Fruit fly (Drosophila melanogaster): Measurements from ENCODE around the gene bif.

The bif gene

dm6 chrX:11694959-11695882 is 16.5 kb downstream of the bif start, which contains the start of gene PhKgamma (continued):
- TF ChIP-seq CG7786 (GFP tag; optimal IDR thresholded peaks at IDR 0.05) = no peak
- TF ChIP-seq Kr (GFP tag; optimal IDR thresholded peaks at IDR 0.05) = no peak
- peak; percentile 51 for TF ChIP-seq exex (tag; optimal IDR thresholded peaks at IDR 0.05)
- no peak for TF ChIP-seq CG2889 (GFP tag; IDR thresholded peaks at IDR 0.05)
- no peak for TF ChIP-seq ash1 (GFP tag; optimal IDR thresholded peaks at IDR 0.05)
- TF ChIP-seq CG43689 (GFP tag; IDR thresholded peaks at IDR 0.05) = no peak
- TF ChIP-seq CG31365 (tag; optimal IDR thresholded peaks at IDR 0.05) = peak; percentile 32
- no peak for TF ChIP-seq CG8359 (GFP tag; optimal IDR thresholded peaks at IDR 0.05; ENCODE audit: borderline replicate concordance)
- no peak for TF ChIP-seq Tbp (GFP tag; optimal IDR thresholded peaks at IDR 0.05)
- TF ChIP-seq lab (GFP tag; optimal IDR thresholded peaks at IDR 0.05) = no peak
- TF ChIP-seq crol (GFP tag; IDR thresholded peaks at IDR 0.05) = no peak
- no peak for TF ChIP-seq HLH54F (GFP tag; optimal IDR thresholded peaks at IDR 0.05)
- TF ChIP-seq CG2202 (tag; optimal IDR thresholded peaks at IDR 0.05) = no peak
- peak; percentile 36 for TF ChIP-seq CG10543 (GFP tag; optimal IDR thresholded peaks at IDR 0.05)
- peak; percentile 77 for TF ChIP-seq kni (GFP tag; optimal IDR thresholded peaks at IDR 0.05)
- no peak for TF ChIP-seq CG17328 (GFP tag; IDR thresholded peaks at IDR 0.05)
- no peak for TF ChIP-seq CG10431 (GFP tag; optimal IDR thresholded peaks at IDR 0.05)
- TF ChIP-seq CG8765 (GFP tag; IDR thresholded peaks at IDR 0.05) = no peak
- peak; percentile 64 for TF ChIP-seq Sin3A (optimal IDR thresholded peaks at IDR 0.05)
- no peak for TF ChIP-seq lilli (GFP tag; optimal IDR thresholded peaks at IDR 0.05)
- TF ChIP-seq CG7963 (GFP tag; IDR thresholded peaks at IDR 0.05; ENCODE audit: partially characterized antibody) = peak; percentile 92
- no peak for TF ChIP-seq jing (GFP tag; optimal IDR thresholded peaks at IDR 0.05)
- TF ChIP-seq emc (GFP tag; optimal IDR thresholded peaks at IDR 0.05) = no peak
- no peak for TF ChIP-seq CG17612 (GFP tag; IDR thresholded peaks at IDR 0.05)
- no peak; the same call in 2 of the 3 replicates for TF ChIP-seq CG17361 (GFP tag; IDR thresholded peaks at IDR 0.05)
- no peak for TF ChIP-seq otp (GFP tag; IDR thresholded peaks at IDR 0.05)
- TF ChIP-seq CG4707 (GFP tag; optimal IDR thresholded peaks at IDR 0.05) = no peak
- no peak for TF ChIP-seq CG4328 (GFP tag; optimal IDR thresholded peaks at IDR 0.05)
- no peak for TF ChIP-seq CG32772 (GFP tag; IDR thresholded peaks at IDR 0.05)
- TF ChIP-seq gsb (GFP tag; IDR thresholded peaks at IDR 0.05) = no peak
- no peak for TF ChIP-seq CG16863 (GFP tag; optimal IDR thresholded peaks at IDR 0.05)
- TF ChIP-seq CG4282 (GFP tag; optimal IDR thresholded peaks at IDR 0.05) = no peak
- TF ChIP-seq Dp (GFP tag; optimal IDR thresholded peaks at IDR 0.05) = peak; percentile 63
- no peak for TF ChIP-seq CG18476 (GFP tag; optimal IDR thresholded peaks at IDR 0.05)
- no peak; the same call in 3 of the 4 replicates for TF ChIP-seq Gug (GFP tag; IDR thresholded peaks at IDR 0.05)
- no peak for TF ChIP-seq mirr (GFP tag; optimal IDR thresholded peaks at IDR 0.05)
- TF ChIP-seq CG31388 (GFP tag; optimal IDR thresholded peaks at IDR 0.05) = no peak
- peak; percentile 30 for TF ChIP-seq HLHmδ (GFP tag; optimal IDR thresholded peaks at IDR 0.05)
- TF ChIP-seq Dad (GFP tag; optimal IDR thresholded peaks at IDR 0.05) = peak; percentile 38
- peak; percentile 89 for TF ChIP-seq Scr (GFP tag; IDR thresholded peaks at IDR 0.05; ENCODE audit: partially characterized antibody)
- TF ChIP-seq TFAM (GFP tag; optimal IDR thresholded peaks at IDR 0.05) = no peak
- TF ChIP-seq CG18764 (GFP tag; optimal IDR thresholded peaks at IDR 0.05) = no peak
- no peak for TF ChIP-seq CG1233 (GFP tag; optimal IDR thresholded peaks at IDR 0.05)
- TF ChIP-seq sc (optimal IDR thresholded peaks at IDR 0.05) = no peak
- TF ChIP-seq sc (GFP tag; optimal IDR thresholded peaks at IDR 0.05) = no peak
- TF ChIP-seq Eip74EF (GFP tag; optimal IDR thresholded peaks at IDR 0.05) = peak in 1 of 2 experiments; percentile 6
- TF ChIP-seq trh (GFP tag; optimal IDR thresholded peaks at IDR 0.05) = no peak
- TF ChIP-seq esg (GFP tag; conservative IDR thresholded peaks at IDR 0.05) = no peak
- no peak for TF ChIP-seq croc (GFP tag; conservative IDR thresholded peaks at IDR 0.05)
- TF ChIP-seq ac (GFP tag; optimal IDR thresholded peaks at IDR 0.05) = no peak

Measured in whole organism, embryonic.